Worm (Caenorhabditis elegans) whole organism, dauer: ENCODE results near the gene shw-1.

Experiments used
- unc-62 ChIP-seq: sonication (generic microtip); optimal IDR thresholded peaks from 2 replicates; lab custom pipeline; 2017; ENCODE audit warnings: missing biosample characterization, missing genetic modification reagents, missing genetic modification characterization

shw-1 gene

DNA sequence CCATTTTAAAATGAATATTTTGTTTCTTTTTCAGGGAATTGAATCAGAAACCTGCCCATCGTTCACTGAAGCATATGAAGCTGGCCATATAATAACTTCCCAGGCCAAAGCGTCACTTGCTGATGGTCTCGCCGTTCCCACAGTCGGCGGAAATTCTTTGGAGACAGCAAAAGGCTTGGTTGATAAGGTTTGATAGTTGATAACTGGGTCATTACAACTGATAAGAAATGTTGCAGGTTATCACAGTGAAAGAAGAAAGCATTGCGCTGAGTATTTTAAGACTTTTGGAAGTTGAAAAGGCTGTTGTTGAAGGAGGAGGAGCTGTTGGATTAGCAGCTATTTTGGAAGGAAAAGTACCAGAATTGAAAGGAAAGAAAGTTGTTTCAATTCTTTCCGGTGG, 54.7 kb downstream of the shw-1 start:
- TF ChIP-seq unc-62 (GFP tag; lab: Kevin White, UChicago) = no peak

DNA sequence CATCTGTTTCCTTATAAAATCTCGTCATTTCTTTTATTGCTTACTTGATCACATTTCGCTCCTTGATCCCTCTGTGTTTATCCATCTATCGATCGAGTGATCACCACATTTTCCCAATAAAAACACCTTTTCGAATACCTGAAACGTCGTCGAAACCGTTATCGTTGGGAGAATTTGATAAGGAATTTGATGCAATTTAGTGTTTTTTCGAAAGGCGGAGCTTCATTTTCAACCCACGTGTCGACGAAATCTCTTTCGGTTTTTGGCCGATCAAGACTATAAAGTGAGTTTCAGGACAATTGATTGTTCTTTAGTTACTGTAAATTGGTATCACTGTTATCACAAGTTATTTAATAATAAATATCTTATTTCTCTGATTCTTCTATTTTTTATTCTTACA, 56.7 kb downstream of the shw-1 start, which contains the start of gene srdh-1:
srdh-1 (plus strand) TSS at position 43 of the 400 bp plus-strand sequence.
- no peak for TF ChIP-seq unc-62 (GFP tag; lab: Kevin White, UChicago)

DNA sequence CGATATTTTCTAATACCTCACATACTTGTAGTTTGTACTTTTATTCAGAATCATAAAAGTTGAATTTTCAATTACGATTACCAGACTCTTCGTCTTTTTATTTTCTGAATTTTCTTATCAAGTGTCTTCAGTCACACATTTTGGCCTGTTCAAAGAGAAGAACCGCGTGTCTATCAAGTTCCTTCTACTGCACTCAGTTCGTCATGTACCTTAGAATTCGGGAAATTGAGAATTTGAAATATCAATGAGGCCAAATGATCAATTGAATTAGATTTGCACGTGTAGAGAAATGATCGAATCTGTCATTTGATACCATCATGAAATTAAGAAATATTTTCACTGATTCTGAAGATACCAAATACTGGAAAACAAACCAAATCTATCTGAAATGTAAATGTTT, 57.7 kb downstream of the shw-1 start:
- TF ChIP-seq unc-62 (GFP tag; lab: Kevin White, UChicago) = no peak

DNA sequence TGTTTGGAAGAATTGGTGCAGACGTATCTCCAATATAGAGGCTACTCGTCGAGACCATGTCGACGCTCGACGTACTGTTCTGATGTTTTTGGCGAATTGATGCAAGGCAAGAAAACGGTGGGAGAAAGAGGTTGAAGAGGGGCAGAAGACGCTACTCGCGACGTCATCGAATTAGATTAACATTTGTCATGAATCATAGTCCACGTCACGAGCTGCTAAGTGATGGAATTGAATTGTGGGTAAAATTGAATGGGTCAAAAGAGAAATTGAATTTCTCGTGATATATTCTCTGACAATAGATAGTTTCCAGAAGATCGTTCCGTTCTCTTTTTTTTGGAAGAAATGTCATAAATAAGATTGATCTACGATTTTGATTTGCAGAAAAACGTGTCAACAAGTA, 61.6 kb downstream of the shw-1 start:
- TF ChIP-seq unc-62 (GFP tag; lab: Kevin White, UChicago) = no peak

DNA sequence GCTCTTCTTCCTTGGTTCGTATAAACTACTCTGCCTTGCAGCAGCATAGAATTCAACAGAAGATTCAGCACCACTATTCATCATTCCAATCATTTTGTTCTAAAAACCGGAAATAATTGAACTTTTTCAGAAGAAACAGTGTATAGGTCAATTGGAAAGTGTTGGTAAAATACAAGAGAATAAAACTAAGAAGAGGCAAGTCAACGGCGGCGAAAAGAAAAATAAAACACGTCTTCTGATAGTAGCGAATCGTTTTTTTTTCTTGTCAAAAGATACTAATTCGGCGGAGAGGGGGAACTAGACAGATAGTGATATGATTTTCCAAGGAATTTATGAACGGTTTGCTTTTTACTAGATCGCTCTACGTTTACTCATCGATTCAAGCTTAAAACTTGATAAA, 62.2 kb downstream of the shw-1 start, which contains the start of gene F35C11.6:
F35C11.6 (minus strand) TSS at position 101 of the 400 bp plus-strand sequence.
- TF ChIP-seq unc-62 (GFP tag; lab: Kevin White, UChicago) = no peak

DNA sequence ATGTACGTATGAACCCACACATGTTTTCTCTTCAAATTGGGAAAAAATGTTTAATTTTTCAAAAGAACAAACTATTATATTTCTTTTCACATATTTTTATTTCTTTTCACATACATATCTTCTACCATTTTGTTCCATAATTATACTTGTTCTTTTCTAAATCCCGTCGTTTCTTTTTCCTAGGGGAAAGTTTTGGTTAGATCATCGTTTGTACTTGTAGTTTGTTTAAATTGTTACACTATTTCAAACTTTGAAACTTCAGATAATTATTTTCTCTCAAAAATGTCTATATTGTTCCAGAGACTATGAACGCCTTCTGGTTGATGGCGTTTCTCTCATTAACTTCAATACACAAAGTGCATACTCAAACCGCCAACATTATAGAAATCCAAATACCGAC, 65.3 kb downstream of the shw-1 start, which contains the start of gene F35C11.7:
F35C11.7 (plus strand) TSS at position 301 of the 400 bp plus-strand sequence.
- no peak for TF ChIP-seq unc-62 (GFP tag; lab: Kevin White, UChicago)
